Fruit fly (Drosophila melanogaster) whole organism, embryonic: ENCODE measurements around the gene CG33093.

Experiments used
- ATbp ChIP-seq: fragments of 200-800 bp; sonication (Bioruptor generic); optimal IDR thresholded peaks from 2 replicates; lab custom pipeline; 2017; ENCODE audit warnings: missing biosample characterization, mild to moderate bottlenecking, missing genetic modification characterization, missing genetic modification reagents
- Adf1 ChIP-seq: fragments of 200-800 bp; sonication (Bioruptor generic); IDR thresholded peaks from 2 replicates; pipeline ENCODE4 v1.3.6; 2022; ENCODE audit warnings: missing biosample characterization, missing genetic modification characterization
- Atf6 ChIP-seq: fragments of 200-800 bp; sonication (Bioruptor generic); IDR thresholded peaks from 2 replicates; pipeline ENCODE4 v1.3.6; 2022; ENCODE audit warnings: missing biosample characterization, missing genetic modification characterization
- Bdp1 ChIP-seq: fragments of 200-800 bp; sonication (Bioruptor generic); optimal IDR thresholded peaks from 3 replicates; lab custom pipeline; 2016; ENCODE audit warnings: missing biosample characterization, missing genetic modification characterization
- CG10654 ChIP-seq: fragments of 200-800 bp; sonication (Bioruptor generic); optimal IDR thresholded peaks from 2 replicates; lab custom pipeline; 2016; ENCODE audit warnings: missing biosample characterization, missing genetic modification characterization
- CG12391 ChIP-seq: fragments of 200-800 bp; sonication (Bioruptor generic); optimal IDR thresholded peaks from 3 replicates; lab custom pipeline; 2018; ENCODE audit warnings: missing biosample characterization, mild to moderate bottlenecking, missing genetic modification characterization, moderate library complexity
- CG14860 ChIP-seq: fragments of 200-800 bp; sonication (Bioruptor generic); IDR thresholded peaks from 3 replicates; pipeline ENCODE4 v1.3.6; 2022; ENCODE audit warnings: missing biosample characterization, missing genetic modification characterization; ENCODE audit not compliant: partially characterized antibody
- CG15073 ChIP-seq: fragments of 200-800 bp; sonication (Bioruptor generic); optimal IDR thresholded peaks from 2 replicates; lab custom pipeline; 2016; ENCODE audit warnings: missing biosample characterization, missing genetic modification characterization
- CG1832 ChIP-seq: fragments of 200-800 bp; sonication (Bioruptor generic); optimal IDR thresholded peaks from 2 replicates; lab custom pipeline; 2017; ENCODE audit warnings: missing biosample characterization, mild to moderate bottlenecking, missing genetic modification characterization, inconsistent platforms
- CG2875 ChIP-seq: fragments of 200-800 bp; sonication (Bioruptor generic); optimal IDR thresholded peaks from 2 replicates; lab custom pipeline; 2017; ENCODE audit warnings: missing biosample characterization, mild to moderate bottlenecking, missing genetic modification characterization, missing genetic modification reagents
- CG31441 ChIP-seq: fragments of 200-800 bp; sonication (Bioruptor generic); IDR thresholded peaks from 2 replicates; pipeline ENCODE4 v1.3.6; 2022; ENCODE audit warnings: missing biosample characterization, missing genetic modification characterization
- CG3163 ChIP-seq: fragments of 200-800 bp; sonication (Bioruptor generic); optimal IDR thresholded peaks from 3 replicates; lab custom pipeline; 2016; ENCODE audit warnings: missing biosample characterization, missing genetic modification characterization
- CG3726 ChIP-seq: fragments of 200-800 bp; sonication (Bioruptor generic); IDR thresholded peaks from 3 replicates; pipeline ENCODE4, ENCODE4 v1.3.6; 2022; ENCODE audit warnings: missing biosample characterization, missing genetic modification characterization
- CG6765 ChIP-seq: fragments of 200-800 bp; sonication (Bioruptor generic); optimal IDR thresholded peaks from 3 replicates; lab custom pipeline; 2017; ENCODE audit warnings: missing biosample characterization, mild to moderate bottlenecking, missing genetic modification characterization
- CG9817 ChIP-seq: fragments of 200-800 bp; sonication (Bioruptor generic); optimal IDR thresholded peaks from 2 replicates; lab custom pipeline; 2018; ENCODE audit warnings: missing biosample characterization, mild to moderate bottlenecking, missing genetic modification characterization, moderate library complexity
- Dll ChIP-seq: fragments of 200-800 bp; sonication (Bioruptor generic); IDR thresholded peaks from 4 replicates; pipeline ENCODE4 v1.3.6; 2022; ENCODE audit warnings: missing biosample characterization, missing genetic modification characterization; ENCODE audit not compliant: partially characterized antibody
- ERR ChIP-seq: fragments of 200-800 bp; sonication (Bioruptor generic); optimal IDR thresholded peaks from 2 replicates; lab custom pipeline; 2016; ENCODE audit warnings: missing biosample characterization, missing genetic modification characterization
- Fer1 ChIP-seq: fragments of 200-800 bp; sonication (Bioruptor generic); optimal IDR thresholded peaks from 2 replicates; lab custom pipeline; 2017; ENCODE audit warnings: missing biosample characterization, mild to moderate bottlenecking, missing genetic modification characterization
- HLH3B ChIP-seq: fragments of 200-800 bp; sonication (Bioruptor generic); IDR thresholded peaks from 2 replicates; pipeline ENCODE4 v1.3.6; 2022; ENCODE audit warnings: missing biosample characterization, missing genetic modification characterization
- Hmr ChIP-seq: fragments of 200-800 bp; sonication (Bioruptor generic); optimal IDR thresholded peaks from 3 replicates; lab custom pipeline; 2017; ENCODE audit warnings: mild to moderate bottlenecking, missing biosample characterization, missing genetic modification reagents, missing genetic modification characterization
- Hsf ChIP-seq: fragments of 200-800 bp; sonication (Bioruptor generic); optimal IDR thresholded peaks from 3 replicates; lab custom pipeline; 2016; ENCODE audit warnings: missing biosample characterization, missing genetic modification characterization
- Mes4 ChIP-seq: fragments of 200-800 bp; sonication (Bioruptor generic); optimal IDR thresholded peaks from 2 replicates; lab custom pipeline; 2016; ENCODE audit warnings: missing biosample characterization, missing genetic modification characterization
- Nf-YC ChIP-seq: fragments of 200-800 bp; optimal IDR thresholded peaks from 3 replicates; lab custom pipeline; 2019; ENCODE audit warnings: missing biosample characterization, mild to moderate bottlenecking, missing genetic modification characterization, moderate library complexity
- Oaz ChIP-seq: fragments of 200-800 bp; sonication (Bioruptor generic); IDR thresholded peaks from 2 replicates; pipeline ENCODE4 v1.3.6; 2022; ENCODE audit warnings: missing biosample characterization, missing genetic modification characterization
- PHDP ChIP-seq: fragments of 200-800 bp; sonication (Bioruptor generic); optimal IDR thresholded peaks from 3 replicates; lab custom pipeline; 2018; ENCODE audit warnings: missing biosample characterization, mild to moderate bottlenecking, missing genetic modification characterization, moderate library complexity
- Rfx ChIP-seq: fragments of 200-800 bp; sonication (Bioruptor generic); IDR thresholded peaks from 2 replicates; pipeline ENCODE4 v1.3.6; 2022; ENCODE audit warnings: missing biosample characterization, missing genetic modification characterization
- Xrp1 ChIP-seq: fragments of 200-800 bp; sonication (Bioruptor generic); IDR thresholded peaks from 2 replicates; pipeline ENCODE4 v1.3.6; 2022; ENCODE audit warnings: missing biosample characterization, missing genetic modification characterization
- az2 ChIP-seq: fragments of 200-800 bp; sonication (Bioruptor generic); optimal IDR thresholded peaks from 3 replicates; lab custom pipeline; 2016; ENCODE audit warnings: missing biosample characterization, missing genetic modification characterization
- cato ChIP-seq: fragments of 200-800 bp; sonication (Bioruptor generic); optimal IDR thresholded peaks from 2 replicates; lab custom pipeline; 2016; ENCODE audit warnings: missing biosample characterization, missing genetic modification characterization, borderline replicate concordance
- chn ChIP-seq: fragments of 200-800 bp; sonication (Bioruptor generic); optimal IDR thresholded peaks from 2 replicates; lab custom pipeline; 2016; ENCODE audit warnings: missing biosample characterization, missing genetic modification characterization
- crp ChIP-seq, 2 experiments: fragments of 200-800 bp; sonication (Bioruptor generic); optimal IDR thresholded peaks; 2 replicates in 1 of 2; 3 replicates in 1 of 2; lab custom pipeline; 2017; ENCODE audit warnings: missing biosample characterization in 2 of 2, missing genetic modification characterization in 2 of 2, mild to moderate bottlenecking in 1 of 2, moderate library complexity in 1 of 2
- cwo ChIP-seq: fragments of 200-800 bp; sonication (Bioruptor generic); optimal IDR thresholded peaks from 3 replicates; lab custom pipeline; 2017; ENCODE audit warnings: missing biosample characterization, missing genetic modification characterization, mild to moderate bottlenecking, moderate library complexity, missing genetic modification reagents
- dysf ChIP-seq: fragments of 200-800 bp; sonication (Bioruptor generic); IDR thresholded peaks from 3 replicates; pipeline ENCODE4 v1.3.6; 2022; ENCODE audit warnings: missing biosample characterization, missing genetic modification characterization
- ewg ChIP-seq: fragments of 200-800 bp; sonication (Bioruptor generic); optimal IDR thresholded peaks from 3 replicates; lab custom pipeline; 2017; ENCODE audit warnings: mild to moderate bottlenecking, missing biosample characterization, missing genetic modification reagents, missing genetic modification characterization
- eyg ChIP-seq: fragments of 200-800 bp; sonication (Bioruptor generic); optimal IDR thresholded peaks from 3 replicates; lab custom pipeline; 2016; ENCODE audit warnings: missing biosample characterization, missing genetic modification characterization
- ftz-f1 ChIP-seq: fragments of 200-800 bp; sonication (Bioruptor generic); optimal IDR thresholded peaks from 2 replicates; lab custom pipeline; 2016; ENCODE audit warnings: missing biosample characterization, missing genetic modification characterization
- grau ChIP-seq: fragments of 200-800 bp; optimal IDR thresholded peaks from 3 replicates; lab custom pipeline; 2019; ENCODE audit warnings: missing biosample characterization, mild to moderate bottlenecking, missing genetic modification characterization, moderate library complexity
- gro ChIP-seq: fragments of 200-800 bp; sonication (Bioruptor generic); optimal IDR thresholded peaks from 2 replicates; lab custom pipeline; 2016; ENCODE audit warnings: missing biosample characterization, missing genetic modification characterization
- inv ChIP-seq: fragments of 200-800 bp; sonication (Bioruptor generic); IDR thresholded peaks from 2 replicates; pipeline ENCODE4 v1.3.6; 2022; ENCODE audit warnings: missing biosample characterization, missing genetic modification characterization; ENCODE audit not compliant: partially characterized antibody
- lmd ChIP-seq: fragments of 200-800 bp; sonication (Bioruptor generic); IDR thresholded peaks from 2 replicates; pipeline ENCODE4 v1.3.6; 2022; ENCODE audit warnings: missing biosample characterization, missing genetic modification characterization
- nau ChIP-seq: fragments of 200-800 bp; sonication (Bioruptor generic); optimal IDR thresholded peaks from 3 replicates; lab custom pipeline; 2017; ENCODE audit warnings: missing biosample characterization, mild to moderate bottlenecking, missing genetic modification characterization, missing genetic modification reagents
- phol ChIP-seq: fragments of 200-800 bp; sonication (Bioruptor generic); optimal IDR thresholded peaks from 3 replicates; lab custom pipeline; 2018; ENCODE audit warnings: missing biosample characterization, mild to moderate bottlenecking, missing genetic modification characterization, moderate library complexity
- sens ChIP-seq: fragments of 200-800 bp; sonication (Bioruptor generic); peaks from one replicate; lab custom pipeline; 2016; ENCODE audit warnings: missing biosample characterization, missing genetic modification characterization
- so ChIP-seq: fragments of 200-800 bp; sonication (Bioruptor generic); IDR thresholded peaks from 3 replicates; pipeline ENCODE4 v1.3.6; 2022; ENCODE audit warnings: missing biosample characterization, missing genetic modification characterization
- toy ChIP-seq: fragments of 200-800 bp; sonication (Bioruptor generic); IDR thresholded peaks from 2 replicates; pipeline ENCODE4 v1.3.6; 2022; ENCODE audit warnings: missing biosample characterization, missing genetic modification characterization
- ttk ChIP-seq: fragments of 200-800 bp; sonication (Bioruptor generic); IDR thresholded peaks from 2 replicates; pipeline ENCODE4 v2.1.2; 2022; ENCODE audit warnings: missing biosample characterization, missing genetic modification characterization
- twi ChIP-seq: fragments of 200-800 bp; optimal IDR thresholded peaks from 2 replicates; lab custom pipeline; 2019; ENCODE audit warnings: missing biosample characterization, mild to moderate bottlenecking, missing genetic modification characterization, moderate library complexity
- z ChIP-seq: fragments of 200-800 bp; sonication (Bioruptor generic); IDR thresholded peaks from 3 replicates; pipeline ENCODE4 v1.3.6; 2022; ENCODE audit warnings: missing biosample characterization, missing genetic modification characterization
- zen ChIP-seq: fragments of 200-800 bp; sonication (Bioruptor generic); optimal IDR thresholded peaks from 3 replicates; lab custom pipeline; 2018; ENCODE audit warnings: missing biosample characterization, mild to moderate bottlenecking, missing genetic modification characterization, moderate library complexity

CG33093 gene

dm6 chr3R:22494523-22495309 lies 37.0 kb downstream of the CG33093 start (continued):
- TF ChIP-seq ftz-f1 (GFP tag; lab: Kevin White, UChicago) (no peak), CG3163 (GFP tag; lab: Kevin White, UChicago) (no peak), cato (no peak), CG1832 (GFP tag; lab: Kevin White, UChicago) (no peak), so (GFP tag; lab: Robert Waterston, UW) (no peak), twi (tag; lab: Kevin White, UChicago) (no peak), CG10654 (peak; percentile 36), eyg (GFP tag; lab: Kevin White, UChicago) (no peak), grau (tag; lab: Kevin White, UChicago) (peak; percentile 72), Nf-YC (tag; lab: Kevin White, UChicago) (no peak), Atf6 (GFP tag; lab: Robert Waterston, UW) (0 out of 2 replicates have a peak, but pooled peaks have one; percentile 8), zen (no peak), lmd (GFP tag; lab: Robert Waterston, UW) (peak; percentile 52; the same call in 1 of the 2 replicates), crp (GFP tag; optimal IDR thresholded peaks at IDR 0.05; lab: Kevin White, UChicago) (no peak), CG9817 (tag; lab: Kevin White, UChicago) (peak; percentile 36), CG14860 (GFP tag; lab: Robert Waterston, UW) (no peak), sens (peak; percentile 90), Dll (GFP tag; lab: Robert Waterston, UW) (no peak), Hsf (GFP tag; lab: Kevin White, UChicago) (peak; percentile 23), CG31441 (GFP tag; lab: Robert Waterston, UW) (peak; percentile 32; the same call in 1 of the 2 replicates), ATbp (GFP tag; lab: Kevin White, UChicago) (no peak), nau (GFP tag; lab: Kevin White, UChicago) (peak; percentile 50), PHDP (tag; lab: Kevin White, UChicago) (no peak), az2 (GFP tag; lab: Kevin White, UChicago) (no peak), CG12391 (tag; lab: Kevin White, UChicago) (no peak), Xrp1 (GFP tag; lab: Robert Waterston, UW) (no peak), ttk (GFP tag; lab: Robert Waterston, UW) (0 out of 2 replicates have a peak, but pooled peaks have one; percentile 15), gro (GFP tag; lab: Kevin White, UChicago) (no peak), ERR (GFP tag; lab: Kevin White, UChicago) (no peak), phol (tag; lab: Kevin White, UChicago) (peak; percentile 65), Oaz (GFP tag; lab: Robert Waterston, UW) (no peak), chn (GFP tag; lab: Kevin White, UChicago) (no peak), CG2875 (GFP tag; lab: Kevin White, UChicago) (no peak), toy (GFP tag; lab: Robert Waterston, UW) (no peak), inv (GFP tag; lab: Robert Waterston, UW) (no peak), ewg (no peak), z (GFP tag; lab: Robert Waterston, UW) (no peak), HLH3B (GFP tag; lab: Robert Waterston, UW) (0 out of 2 replicates have a peak, but pooled peaks have one; percentile 21), cwo (GFP tag; lab: Kevin White, UChicago) (peak; percentile 54), CG3726 (GFP tag; lab: Robert Waterston, UW) (no peak), CG6765 (GFP tag; lab: Kevin White, UChicago) (peak; percentile 7), Adf1 (GFP tag; lab: Robert Waterston, UW) (no peak), dysf (GFP tag; lab: Robert Waterston, UW) (peak; percentile 34; the same call in 1 of the 3 replicates), Mes4 (GFP tag; lab: Kevin White, UChicago) (no peak), Rfx (GFP tag; lab: Robert Waterston, UW) (peak; percentile 51; the same call in 1 of the 2 replicates), CG15073 (GFP tag; lab: Kevin White, UChicago) (no peak), Fer1 (GFP tag; lab: Kevin White, UChicago) (peak; percentile 33), Hmr (GFP tag; lab: Kevin White, UChicago) (peak; percentile 41), Bdp1 (no peak)
